Fruit fly (Drosophila melanogaster) whole organism, embryonic: ENCODE results near the gene Exd2.

ENCODE experiments used
- ATbp ChIP-seq: fragments of 200-800 bp; sonication (Bioruptor generic); optimal IDR thresholded peaks from 2 replicates; lab custom pipeline; 2017; ENCODE audit warnings: missing biosample characterization, mild to moderate bottlenecking, missing genetic modification characterization, missing genetic modification reagents
- B-H2 ChIP-seq: fragments of 200-800 bp; sonication (Bioruptor generic); optimal IDR thresholded peaks from 2 replicates; lab custom pipeline; 2018; ENCODE audit warnings: missing biosample characterization, mild to moderate bottlenecking, missing genetic modification characterization
- CG10147 ChIP-seq: fragments of 200-800 bp; sonication (Bioruptor generic); optimal IDR thresholded peaks from 2 replicates; lab custom pipeline; 2019; ENCODE audit warnings: missing biosample characterization, mild to moderate bottlenecking, missing genetic modification characterization, moderate library complexity
- CG10274 ChIP-seq: fragments of 200-800 bp; sonication (Bioruptor generic); optimal IDR thresholded peaks from 3 replicates; lab custom pipeline; 2017; ENCODE audit warnings: missing biosample characterization, mild to moderate bottlenecking, missing genetic modification characterization
- CG11247 ChIP-seq: fragments of 200-800 bp; sonication (Bioruptor generic); IDR thresholded peaks from 2 replicates; pipeline ENCODE4 v1.3.6; 2022; ENCODE audit warnings: missing biosample characterization, missing genetic modification characterization
- CG11504 ChIP-seq: fragments of 200-800 bp; sonication (Bioruptor generic); optimal IDR thresholded peaks from 3 replicates; lab custom pipeline; 2019; ENCODE audit warnings: missing biosample characterization, mild to moderate bottlenecking, missing genetic modification characterization, moderate library complexity
- CG12104 ChIP-seq: fragments of 200-800 bp; sonication (Bioruptor generic); optimal IDR thresholded peaks from 3 replicates; lab custom pipeline; 2016; ENCODE audit warnings: missing biosample characterization, missing genetic modification characterization
- CG12769 ChIP-seq: fragments of 200-800 bp; sonication (Bioruptor generic); optimal IDR thresholded peaks from 2 replicates; lab custom pipeline; 2019; ENCODE audit warnings: missing biosample characterization, mild to moderate bottlenecking, missing genetic modification characterization, moderate library complexity
- CG14667 ChIP-seq: fragments of 200-800 bp; sonication (Bioruptor generic); IDR thresholded peaks from 2 replicates; pipeline ENCODE4 v1.3.6; 2022; ENCODE audit warnings: missing biosample characterization, missing genetic modification characterization
- CG15011 ChIP-seq: fragments of 200-800 bp; sonication (Bioruptor generic); optimal IDR thresholded peaks from 3 replicates; lab custom pipeline; 2018; ENCODE audit warnings: missing biosample characterization, mild to moderate bottlenecking, missing genetic modification characterization
- CG15269 ChIP-seq: fragments of 200-800 bp; sonication (Bioruptor generic); optimal IDR thresholded peaks from 2 replicates; lab custom pipeline; 2018; ENCODE audit warnings: missing biosample characterization, mild to moderate bottlenecking, missing genetic modification characterization, moderate library complexity
- CG15514 ChIP-seq: fragments of 200-800 bp; sonication (Bioruptor generic); optimal IDR thresholded peaks from 3 replicates; lab custom pipeline; 2017; ENCODE audit warnings: missing biosample characterization, missing genetic modification characterization, mild to moderate bottlenecking, moderate library complexity, missing genetic modification reagents
- CG15601 ChIP-seq: fragments of 200-800 bp; sonication (Bioruptor generic); optimal IDR thresholded peaks from 3 replicates; lab custom pipeline; 2019; ENCODE audit warnings: missing biosample characterization, mild to moderate bottlenecking, missing genetic modification characterization, moderate library complexity
- CG1602 ChIP-seq: fragments of 200-800 bp; sonication (Bioruptor generic); optimal IDR thresholded peaks from 3 replicates; lab custom pipeline; 2016; ENCODE audit warnings: missing biosample characterization, missing genetic modification characterization
- CG16779 ChIP-seq: fragments of 200-800 bp; sonication (Bioruptor generic); IDR thresholded peaks from 2 replicates; pipeline ENCODE4 v1.3.6; 2022; ENCODE audit warnings: missing biosample characterization, missing genetic modification characterization
- CG17385 ChIP-seq: fragments of 200-800 bp; sonication (Bioruptor generic); optimal IDR thresholded peaks from 3 replicates; lab custom pipeline; 2018; ENCODE audit warnings: missing biosample characterization, mild to moderate bottlenecking, missing genetic modification characterization
- CG2202 ChIP-seq: fragments of 200-800 bp; sonication (Bioruptor generic); optimal IDR thresholded peaks from 2 replicates; lab custom pipeline; 2018; ENCODE audit warnings: missing biosample characterization, mild to moderate bottlenecking, missing genetic modification characterization
- CG2712 ChIP-seq: fragments of 200-800 bp; optimal IDR thresholded peaks from 3 replicates; lab custom pipeline; 2019; ENCODE audit warnings: missing biosample characterization, mild to moderate bottlenecking, missing genetic modification characterization, moderate library complexity
- CG30020 ChIP-seq: fragments of 200-800 bp; optimal IDR thresholded peaks from 2 replicates; lab custom pipeline; 2019; ENCODE audit warnings: missing biosample characterization, mild to moderate bottlenecking, missing genetic modification characterization, moderate library complexity
- CG31441 ChIP-seq: fragments of 200-800 bp; sonication (Bioruptor generic); IDR thresholded peaks from 2 replicates; pipeline ENCODE4 v1.3.6; 2022; ENCODE audit warnings: missing biosample characterization, missing genetic modification characterization
- CG4617 ChIP-seq: fragments of 200-800 bp; sonication (Bioruptor generic); optimal IDR thresholded peaks from 3 replicates; lab custom pipeline; 2016; ENCODE audit warnings: missing biosample characterization, missing genetic modification characterization, borderline replicate concordance
- CG9437 ChIP-seq: fragments of 200-800 bp; sonication (Bioruptor generic); optimal IDR thresholded peaks from 2 replicates; lab custom pipeline; 2018; ENCODE audit warnings: missing biosample characterization, mild to moderate bottlenecking, missing genetic modification characterization
- CG9727 ChIP-seq: fragments of 200-800 bp; sonication (Bioruptor generic); optimal IDR thresholded peaks from 3 replicates; lab custom pipeline; 2017; ENCODE audit warnings: missing biosample characterization, mild to moderate bottlenecking, missing genetic modification characterization
- Chrac-16 ChIP-seq: fragments of 200-800 bp; sonication (Bioruptor generic); optimal IDR thresholded peaks from 3 replicates; lab custom pipeline; 2016; ENCODE audit warnings: missing biosample characterization, missing genetic modification characterization
- Dbx ChIP-seq: fragments of 200-800 bp; sonication (Bioruptor generic); IDR thresholded peaks from 3 replicates; pipeline ENCODE4 v1.3.6; 2022; ENCODE audit warnings: missing biosample characterization, missing genetic modification characterization
- Dll ChIP-seq: fragments of 200-800 bp; sonication (Bioruptor generic); IDR thresholded peaks from 4 replicates; pipeline ENCODE4 v1.3.6; 2022; ENCODE audit warnings: missing biosample characterization, missing genetic modification characterization; ENCODE audit not compliant: partially characterized antibody
- Dref ChIP-seq: fragments of 200-800 bp; sonication (Bioruptor generic); IDR thresholded peaks from 2 replicates; pipeline ENCODE4 v1.3.6; 2022; ENCODE audit warnings: missing biosample characterization, missing genetic modification characterization
- E2f2 ChIP-seq: fragments of 200-800 bp; sonication (Bioruptor generic); IDR thresholded peaks from 2 replicates; pipeline ENCODE4 v1.3.6; 2022; ENCODE audit warnings: missing biosample characterization, missing genetic modification characterization
- Fer2 ChIP-seq: fragments of 200-800 bp; sonication (Bioruptor generic); optimal IDR thresholded peaks from 2 replicates; lab custom pipeline; 2018; ENCODE audit warnings: missing biosample characterization, mild to moderate bottlenecking, missing genetic modification characterization, moderate library complexity
- GATAe ChIP-seq: fragments of 200-800 bp; sonication (Bioruptor generic); conservative IDR thresholded peaks from 2 replicates; pipeline ENCODE4 v1.3.6; 2022; ENCODE audit warnings: missing biosample characterization, missing genetic modification characterization
- Mad ChIP-seq: fragments of 200-800 bp; sonication (Bioruptor generic); optimal IDR thresholded peaks from 2 replicates; lab custom pipeline; 2016; ENCODE audit warnings: missing biosample characterization, missing genetic modification characterization
- NfI ChIP-seq: fragments of 200-800 bp; sonication (Bioruptor generic); optimal IDR thresholded peaks from 3 replicates; lab custom pipeline; 2018; ENCODE audit warnings: missing biosample characterization, mild to moderate bottlenecking, missing genetic modification characterization, moderate library complexity
- PHDP ChIP-seq: fragments of 200-800 bp; sonication (Bioruptor generic); optimal IDR thresholded peaks from 3 replicates; lab custom pipeline; 2018; ENCODE audit warnings: missing biosample characterization, mild to moderate bottlenecking, missing genetic modification characterization, moderate library complexity
- Sry-β ChIP-seq: fragments of 200-800 bp; sonication (Bioruptor generic); optimal IDR thresholded peaks from 2 replicates; lab custom pipeline; 2018; ENCODE audit warnings: missing biosample characterization, mild to moderate bottlenecking, missing genetic modification characterization, moderate library complexity
- ato ChIP-seq: fragments of 200-800 bp; sonication (Bioruptor generic); IDR thresholded peaks from 2 replicates; pipeline ENCODE4 v1.3.6; 2022; ENCODE audit warnings: missing biosample characterization, missing genetic modification characterization; ENCODE audit not compliant: partially characterized antibody
- chm ChIP-seq: fragments of 200-800 bp; sonication (Bioruptor generic); IDR thresholded peaks from 2 replicates; pipeline ENCODE4 v1.3.6; 2022; ENCODE audit warnings: missing biosample characterization, missing genetic modification characterization
- emc ChIP-seq: fragments of 200-800 bp; sonication (Bioruptor generic); optimal IDR thresholded peaks from 2 replicates; lab custom pipeline; 2016; ENCODE audit warnings: missing biosample characterization, missing genetic modification characterization
- ham ChIP-seq: fragments of 200-800 bp; sonication (Bioruptor generic); IDR thresholded peaks from 2 replicates; pipeline ENCODE4 v1.3.6; 2022; ENCODE audit warnings: missing biosample characterization, missing genetic modification characterization
- ken ChIP-seq: fragments of 200-800 bp; sonication (Bioruptor generic); IDR thresholded peaks from 3 replicates; pipeline ENCODE4 v1.3.6; 2022; ENCODE audit warnings: missing biosample characterization, missing genetic modification characterization
- lola ChIP-seq, 3 experiments: fragments of >200 bp in 2 of 3; fragments of 200-800 bp in 1 of 3; sonication (Bioruptor generic) in 1 of 3; optimal IDR thresholded peaks; 2 replicates each; lab custom pipeline; 2017 to 2019; ENCODE audit warnings: missing biosample characterization in 3 of 3, missing genetic modification characterization in 3 of 3, mild to moderate bottlenecking in 1 of 3, moderate library complexity in 1 of 3
- lov ChIP-seq, 2 experiments: fragments of 200-800 bp in 1 of 2; fragments of >200 bp in 1 of 2; sonication (Bioruptor generic) in 1 of 2; IDR thresholded peaks in 1 of 2; optimal IDR thresholded peaks in 1 of 2; 2 replicates in 1 of 2; 3 replicates in 1 of 2; pipeline versions ENCODE4 v1.3.6 to Lab custom; 2017 to 2022; ENCODE audit warnings: missing biosample characterization in 1 of 2, missing genetic modification characterization in 1 of 2
- p53 ChIP-seq: fragments of 200-800 bp; sonication (Bioruptor generic); optimal IDR thresholded peaks from 2 replicates; lab custom pipeline; 2016; ENCODE audit warnings: missing biosample characterization, missing genetic modification characterization
- phol ChIP-seq: fragments of 200-800 bp; sonication (Bioruptor generic); optimal IDR thresholded peaks from 3 replicates; lab custom pipeline; 2018; ENCODE audit warnings: missing biosample characterization, mild to moderate bottlenecking, missing genetic modification characterization, moderate library complexity
- sd ChIP-seq: fragments of 200-800 bp; sonication (Bioruptor generic); optimal IDR thresholded peaks from 3 replicates; lab custom pipeline; 2018; ENCODE audit warnings: missing biosample characterization, mild to moderate bottlenecking, missing genetic modification characterization, moderate library complexity
- tna ChIP-seq: fragments of 200-800 bp; sonication (Bioruptor generic); IDR thresholded peaks from 2 replicates; pipeline ENCODE4 v1.3.6; 2022; ENCODE audit warnings: missing biosample characterization, missing genetic modification characterization; ENCODE audit not compliant: partially characterized antibody
- tup ChIP-seq: fragments of 200-800 bp; sonication (Bioruptor generic); optimal IDR thresholded peaks from 2 replicates; lab custom pipeline; 2016; ENCODE audit warnings: missing biosample characterization, mild to moderate bottlenecking, missing genetic modification characterization, moderate library complexity
- unpg ChIP-seq: fragments of 200-800 bp; sonication (Bioruptor generic); optimal IDR thresholded peaks from 3 replicates; lab custom pipeline; 2018; ENCODE audit warnings: missing biosample characterization, mild to moderate bottlenecking, missing genetic modification characterization, moderate library complexity
- vfl ChIP-seq: fragments of 200-800 bp; sonication (Bioruptor generic); optimal IDR thresholded peaks from 2 replicates; lab custom pipeline; 2016; ENCODE audit warnings: missing biosample characterization, missing genetic modification characterization

The Exd2 gene

DNA sequence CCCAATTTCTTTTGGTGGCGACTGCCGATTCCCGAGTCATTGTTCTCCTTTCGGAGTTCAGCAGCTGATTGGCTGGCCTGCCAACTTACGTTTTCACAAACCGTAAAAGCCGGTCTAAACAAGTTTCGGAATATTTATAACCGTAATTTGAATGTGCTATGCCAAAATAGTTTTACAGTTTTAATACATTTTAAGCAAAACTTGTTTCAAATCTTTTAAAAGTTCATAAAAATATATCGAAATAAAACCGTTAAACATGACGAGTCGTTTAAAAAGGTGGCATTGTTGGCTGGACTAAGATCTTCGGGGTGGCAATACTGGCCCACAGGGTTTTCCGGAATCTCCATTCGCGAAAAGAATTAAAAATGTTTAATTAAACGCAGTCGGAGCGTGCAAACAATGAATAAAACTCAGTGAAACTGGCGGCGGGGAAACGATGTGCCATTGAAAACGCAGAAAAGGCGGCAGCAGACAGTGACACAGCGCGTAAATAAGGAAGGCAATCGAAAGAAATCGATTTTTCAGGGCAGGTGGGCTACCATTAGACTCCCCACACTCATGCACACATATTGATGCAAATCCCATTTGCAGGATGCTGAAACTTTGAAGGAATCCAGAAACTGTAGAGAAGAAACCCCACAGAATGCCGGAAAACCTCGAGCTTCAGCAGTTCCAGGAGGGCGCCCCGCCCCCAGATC is at the start of gene Exd2, which contains the start of gene CG5281 (continued):
- TF ChIP-seq Mad (GFP tag; lab: Kevin White, UChicago) = peak; percentile 7
- peak; percentile 74 for TF ChIP-seq CG15514
- no peak for TF ChIP-seq CG14667 (GFP tag; lab: Robert Waterston, UW)
- peak; percentile 49 for TF ChIP-seq CG9727 (GFP tag; lab: Kevin White, UChicago)
- no peak for TF ChIP-seq sd (tag; lab: Kevin White, UChicago)
- no peak for TF ChIP-seq chm (GFP tag; lab: Robert Waterston, UW)
- no peak for TF ChIP-seq ham (GFP tag; lab: Robert Waterston, UW)
- TF ChIP-seq CG16779 (GFP tag; lab: Robert Waterston, UW) = no peak
- TF ChIP-seq Dll (GFP tag; lab: Robert Waterston, UW) = peak; percentile 65; the same call in 3 of the 4 replicates
- TF ChIP-seq CG4617 (GFP tag; lab: Kevin White, UChicago) = peak; percentile 74
- no peak for TF ChIP-seq ATbp (GFP tag; lab: Kevin White, UChicago)
- TF ChIP-seq lov (optimal IDR thresholded peaks at IDR 0.05; lab: Kevin White, UChicago) = no peak
- TF ChIP-seq lov (GFP tag; IDR thresholded peaks at IDR 0.05; lab: Robert Waterston, UW) = no peak
- peak; percentile 22 for TF ChIP-seq Fer2 (tag; lab: Kevin White, UChicago)
- TF ChIP-seq Sry-β (GFP tag; lab: Kevin White, UChicago) = no peak
- peak; percentile 54 for TF ChIP-seq E2f2
- TF ChIP-seq vfl (GFP tag; lab: Kevin White, UChicago) = peak; percentile 41
- peak; percentile 71 for TF ChIP-seq NfI (GFP tag; lab: Kevin White, UChicago)
- TF ChIP-seq CG2202 (tag; lab: Kevin White, UChicago) = peak; percentile 19
- peak; percentile 44 for TF ChIP-seq B-H2 (GFP tag; lab: Kevin White, UChicago)
- peak; percentile 65 for TF ChIP-seq PHDP
- TF ChIP-seq CG2712 (tag; lab: Kevin White, UChicago) = peak; percentile 47
- peak; percentile 21 for TF ChIP-seq CG9437
- no peak for TF ChIP-seq CG10274 (GFP tag; lab: Kevin White, UChicago)
- TF ChIP-seq Chrac-16 (GFP tag; lab: Kevin White, UChicago) = peak; percentile 68
- peak; percentile 65 for TF ChIP-seq unpg
- 0 out of 3 replicates have a peak, but pooled peaks have one; percentile 38 for TF ChIP-seq ken (GFP tag; lab: Robert Waterston, UW)
- peak; percentile 67 for TF ChIP-seq CG15269 (tag; lab: Kevin White, UChicago)
- no peak for TF ChIP-seq ato (GFP tag; lab: Robert Waterston, UW)
- TF ChIP-seq CG15011 = no peak
- no peak for TF ChIP-seq CG11504 (tag; lab: Kevin White, UChicago)
- no peak for TF ChIP-seq tup
- peak; percentile 42 for TF ChIP-seq CG1602 (GFP tag; lab: Kevin White, UChicago)
- TF ChIP-seq Dref = peak; percentile 40; the same call in 1 of the 2 replicates
- TF ChIP-seq lola (GFP tag; optimal IDR thresholded peaks at IDR 0.05; lab: Kevin White, UChicago) = peak in 1 of 3 experiments; percentile 46
- TF ChIP-seq CG12769 = no peak
- TF ChIP-seq CG12104 (GFP tag; lab: Kevin White, UChicago) = no peak
- no peak for TF ChIP-seq GATAe
- TF ChIP-seq phol = peak; percentile 76
- TF ChIP-seq CG30020 = peak; percentile 55
- no peak for TF ChIP-seq Dbx
- TF ChIP-seq CG10147 (GFP tag; lab: Kevin White, UChicago) = peak; percentile 26
- TF ChIP-seq CG15601 = peak; percentile 52
- peak; percentile 26 for TF ChIP-seq p53 (GFP tag; lab: Kevin White, UChicago)
- TF ChIP-seq CG17385 = peak; percentile 62
- TF ChIP-seq CG11247 = no peak
- TF ChIP-seq tna (GFP tag; lab: Robert Waterston, UW) = no peak
- TF ChIP-seq emc (GFP tag; lab: Kevin White, UChicago) = no peak
- no peak; the same call in none of the 2 replicates for TF ChIP-seq CG31441 (GFP tag; lab: Robert Waterston, UW)
